Worm (Caenorhabditis elegans) whole organism, L3 larva: ENCODE data around the gene npr-36.

Experiments
- elt-3 ChIP-seq, 3 experiments: fragments of 150-350 bp in 1 of 3; sonication (generic microtip) in 2 of 3; optimal IDR thresholded peaks; 2 replicates in 2 of 3; 4 replicates in 1 of 3; lab custom pipeline; 2014 to 2017; ENCODE audit warnings: missing biosample characterization in 3 of 3, missing genetic modification characterization in 3 of 3
- mdl-1 ChIP-seq: fragments of 150-350 bp; optimal IDR thresholded peaks from 2 replicates; lab custom pipeline; 2014; ENCODE audit warnings: missing biosample characterization, missing genetic modification characterization
- nhr-11 ChIP-seq: fragments of 150-350 bp; optimal IDR thresholded peaks from 2 replicates; lab custom pipeline; 2014; ENCODE audit warnings: missing biosample characterization, missing genetic modification characterization
- nhr-28 ChIP-seq: fragments of 150-350 bp; optimal IDR thresholded peaks from 2 replicates; lab custom pipeline; 2014; ENCODE audit warnings: missing biosample characterization, missing genetic modification characterization
- tbx-2 ChIP-seq: sonication (generic microtip); optimal IDR thresholded peaks from 2 replicates; lab custom pipeline; 2016; ENCODE audit warnings: mild to moderate bottlenecking, missing genetic modification characterization, missing compliant biosample characterization
- unc-39 ChIP-seq: sonication (generic microtip); optimal IDR thresholded peaks from 4 replicates; lab custom pipeline; 2017; ENCODE audit warnings: missing biosample characterization, missing genetic modification characterization
- unc-62 ChIP-seq: fragments of 150-350 bp; sonication (generic microtip); optimal IDR thresholded peaks from 4 replicates; lab custom pipeline; 2014; ENCODE audit warnings: missing biosample characterization, missing genetic modification reagents, missing genetic modification characterization

DNA sequence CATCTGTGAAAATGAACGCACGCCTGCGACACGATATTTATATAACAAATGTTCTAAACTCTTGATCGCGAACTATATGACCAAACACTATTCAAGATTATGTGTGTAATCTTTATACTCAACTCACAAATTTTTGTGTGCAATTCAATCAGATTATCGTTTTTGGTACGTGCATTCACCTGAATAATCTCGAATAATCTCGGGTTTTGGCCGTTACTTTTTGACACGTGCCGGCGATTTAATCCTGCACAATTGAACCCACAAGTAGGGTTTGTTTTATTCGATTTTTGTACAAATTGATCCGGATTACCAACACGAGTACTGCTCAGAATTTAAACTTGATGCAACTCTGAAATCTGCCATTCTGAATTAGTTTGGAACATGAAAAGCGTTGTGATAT is 36.9 kb downstream of the npr-36 start, which contains the start of the genes vap-1 and F11C7.2:
- no peak for TF ChIP-seq unc-62 (GFP tag; lab: Kevin White, UChicago)
- TF ChIP-seq elt-3 (tag; optimal IDR thresholded peaks at IDR 0.05; lab: Kevin White, UChicago): no peak
- no peak for TF ChIP-seq nhr-11 (tag; lab: Kevin White, UChicago)
- TF ChIP-seq unc-39 (tag; lab: Kevin White, UChicago): no peak
- TF ChIP-seq tbx-2 (tag; lab: Kevin White, UChicago): no peak
- no peak for TF ChIP-seq nhr-28 (tag; lab: Kevin White, UChicago)
- no peak for TF ChIP-seq mdl-1 (tag; lab: Kevin White, UChicago)
